Worm (Caenorhabditis elegans) whole organism, early embryonic: Measurements from ENCODE around the gene clec-165.

ENCODE experiments used
- ama-1 ChIP-seq: fragments of 150-350 bp; optimal IDR thresholded peaks from 2 replicates; lab custom pipeline; 2014
- ceh-36 ChIP-seq: sonication (generic microtip); optimal IDR thresholded peaks from 2 replicates; lab custom pipeline; 2016; ENCODE audit warnings: missing genetic modification characterization, inconsistent platforms, missing compliant biosample characterization
- ets-7 ChIP-seq: sonication (generic microtip); optimal IDR thresholded peaks from 2 replicates; lab custom pipeline; 2016; ENCODE audit warnings: missing genotype, missing genetic modification characterization, missing compliant biosample characterization
- hmbx-1 ChIP-seq: sonication (generic microtip); optimal IDR thresholded peaks from 2 replicates; lab custom pipeline; 2016; ENCODE audit warnings: mild to moderate bottlenecking, missing genetic modification characterization, missing compliant biosample characterization
- hmg-4 ChIP-seq: fragments of 200-800 bp; sonication (Bioruptor generic); optimal IDR thresholded peaks from 2 replicates; lab custom pipeline; 2018; ENCODE audit warnings: mild to moderate bottlenecking, missing genetic modification characterization, missing compliant biosample characterization
- pes-1 ChIP-seq: fragments of 200-800 bp; sonication (Bioruptor generic); IDR thresholded peaks from 2 replicates; pipeline ENCODE4 v1.3.6; 2022; ENCODE audit warnings: missing genetic modification reagents, missing genetic modification characterization, missing compliant biosample characterization
- scrt-1 ChIP-seq: fragments of 200-800 bp; sonication (Bioruptor generic); IDR thresholded peaks from 2 replicates; pipeline ENCODE4 v1.3.6; 2022; ENCODE audit warnings: missing genetic modification characterization, missing compliant biosample characterization
- sea-1 ChIP-seq: fragments of 200-800 bp; sonication (Bioruptor generic); conservative IDR thresholded peaks from 2 replicates; pipeline ENCODE4 v1.3.6; 2022; ENCODE audit warnings: missing genetic modification characterization, missing compliant biosample characterization
- tra-4 ChIP-seq: sonication (generic microtip); optimal IDR thresholded peaks from 2 replicates; lab custom pipeline; 2017; ENCODE audit warnings: missing genetic modification characterization, missing compliant biosample characterization

ce11 chrIV:1212357-1212756 lies 34.3 kb downstream of the clec-165 start:
- no peak for TF ChIP-seq sea-1 (GFP tag; lab: Robert Waterston, UW)
- TF ChIP-seq ceh-36 (tag; lab: Kevin White, UChicago): no peak
- TF ChIP-seq ama-1 (lab: Kevin White, UChicago): no peak
- TF ChIP-seq ets-7: no peak
- TF ChIP-seq scrt-1: no peak
- no peak for TF ChIP-seq hmbx-1 (tag; lab: Kevin White, UChicago)
- TF ChIP-seq tra-4 (tag; lab: Kevin White, UChicago): no peak
- no peak for TF ChIP-seq hmg-4
- TF ChIP-seq pes-1: no peak
